Worm (Caenorhabditis elegans): ENCODE results near the gene T06D4.2.

- TF ChIP-seq him-1 (tag; optimal IDR thresholded peaks at IDR 0.05): no peak
- TF ChIP-seq ceh-91 (GFP tag; IDR thresholded peaks at IDR 0.05): no peak
Measured at ce11 chrII:3374779-3375178, 10.9 kb downstream of the T06D4.2 start, which contains the start of gene bath-10.
